Worm (Caenorhabditis elegans): Measurements from ENCODE around the gene fbxa-99.

- TF ChIP-seq nhr-76 (tag; optimal IDR thresholded peaks at IDR 0.05) (no peak), nhr-77 (tag; optimal IDR thresholded peaks at IDR 0.05) (no peak), fkh-10 (GFP tag; optimal IDR thresholded peaks at IDR 0.05) (no peak), ceh-88 (GFP tag; IDR thresholded peaks at IDR 0.05) (no peak), lin-15B (tag; optimal IDR thresholded peaks at IDR 0.05) (no peak), nhr-237 (tag; optimal IDR thresholded peaks at IDR 0.05) (no peak), egl-27 (tag; optimal IDR thresholded peaks at IDR 0.05) (no peak), jun-1 (tag; optimal IDR thresholded peaks at IDR 0.05) (no peak), lin-39 (tag; optimal IDR thresholded peaks at IDR 0.05) (no peak)
Measured at ce11 chrV:15965114-15965513, 17.5 kb downstream of the fbxa-99 start, which contains the start of gene sri-2.
